Fruit fly (Drosophila melanogaster) whole organism, pupa: ENCODE measurements around the gene Mlc-c.

Experiments used
- CG12605 ChIP-seq: fragments of 200-800 bp; sonication (Bioruptor generic); IDR thresholded peaks from 2 replicates; pipeline ENCODE4 v1.3.6; 2022; ENCODE audit warnings: missing biosample characterization, missing genetic modification characterization
- CG13204 ChIP-seq: fragments of 200-800 bp; sonication (Bioruptor generic); optimal IDR thresholded peaks from 2 replicates; lab custom pipeline; 2018; ENCODE audit warnings: missing biosample characterization, mild to moderate bottlenecking, missing genetic modification characterization, moderate library complexity
- CG14655 ChIP-seq: fragments of 200-800 bp; sonication (Bioruptor generic); optimal IDR thresholded peaks from 3 replicates; lab custom pipeline; 2017; ENCODE audit warnings: mild to moderate bottlenecking, missing biosample characterization, missing genetic modification reagents, missing genetic modification characterization
- CG15710 ChIP-seq: fragments of 200-800 bp; sonication (Bioruptor generic); optimal IDR thresholded peaks from 2 replicates; lab custom pipeline; 2018; ENCODE audit warnings: missing biosample characterization, mild to moderate bottlenecking, missing genetic modification characterization, moderate library complexity
- CG32121 ChIP-seq: fragments of 200-800 bp; sonication (Bioruptor generic); IDR thresholded peaks from 2 replicates; pipeline ENCODE4 v1.3.6; 2022; ENCODE audit warnings: missing biosample characterization, missing genetic modification characterization
- CG4496 ChIP-seq: fragments of 200-800 bp; sonication (Bioruptor generic); IDR thresholded peaks from 3 replicates; pipeline ENCODE4 v1.3.6; 2022; ENCODE audit warnings: missing biosample characterization, missing genetic modification characterization
- EcR ChIP-seq: fragments of 200-800 bp; sonication (Bioruptor generic); optimal IDR thresholded peaks from 3 replicates; lab custom pipeline; 2019; ENCODE audit warnings: missing biosample characterization, missing genetic modification characterization, mild to moderate bottlenecking, moderate library complexity, missing genetic modification reagents
- Ets98B ChIP-seq: fragments of 200-800 bp; sonication (Bioruptor generic); IDR thresholded peaks from 2 replicates; pipeline ENCODE4 v1.3.6; 2022; ENCODE audit warnings: missing biosample characterization, missing genetic modification characterization
- Pif1A ChIP-seq: fragments of 200-800 bp; sonication (Bioruptor generic); optimal IDR thresholded peaks from 3 replicates; lab custom pipeline; 2016; ENCODE audit warnings: missing biosample characterization, missing genetic modification characterization
- fd96Ca ChIP-seq: fragments of 200-800 bp; sonication (Bioruptor generic); IDR thresholded peaks from 3 replicates; pipeline ENCODE4 v1.3.6; 2022; ENCODE audit warnings: missing biosample characterization, missing genetic modification characterization
- gl ChIP-seq: fragments of 200-800 bp; sonication (Bioruptor generic); optimal IDR thresholded peaks from 2 replicates; lab custom pipeline; 2018; ENCODE audit warnings: missing biosample characterization, mild to moderate bottlenecking, missing genetic modification characterization

- no peak for TF ChIP-seq CG14655 (GFP tag; lab: Kevin White, UChicago)
- TF ChIP-seq Ets98B (GFP tag; lab: Robert Waterston, UW): no peak
- TF ChIP-seq Pif1A (GFP tag; lab: Kevin White, UChicago): no peak
- no peak for TF ChIP-seq fd96Ca (GFP tag; lab: Robert Waterston, UW)
- TF ChIP-seq EcR (GFP tag; lab: Kevin White, UChicago): peak; percentile 74
- TF ChIP-seq gl (tag; lab: Kevin White, UChicago): no peak
- TF ChIP-seq CG32121 (GFP tag; lab: Robert Waterston, UW): no peak
- TF ChIP-seq CG12605 (GFP tag; lab: Robert Waterston, UW): no peak
- TF ChIP-seq CG13204 (GFP tag; lab: Kevin White, UChicago): no peak
- no peak for TF ChIP-seq CG15710 (tag; lab: Kevin White, UChicago)
- TF ChIP-seq CG4496 (GFP tag; lab: Robert Waterston, UW): no peak
These were observed at the start of gene Mlc-c, which contains the start of gene Pop1 for dm6 chrX:5621893-5622803.
